Fruit fly (Drosophila melanogaster): ENCODE measurements around the gene Gal.

DNA sequence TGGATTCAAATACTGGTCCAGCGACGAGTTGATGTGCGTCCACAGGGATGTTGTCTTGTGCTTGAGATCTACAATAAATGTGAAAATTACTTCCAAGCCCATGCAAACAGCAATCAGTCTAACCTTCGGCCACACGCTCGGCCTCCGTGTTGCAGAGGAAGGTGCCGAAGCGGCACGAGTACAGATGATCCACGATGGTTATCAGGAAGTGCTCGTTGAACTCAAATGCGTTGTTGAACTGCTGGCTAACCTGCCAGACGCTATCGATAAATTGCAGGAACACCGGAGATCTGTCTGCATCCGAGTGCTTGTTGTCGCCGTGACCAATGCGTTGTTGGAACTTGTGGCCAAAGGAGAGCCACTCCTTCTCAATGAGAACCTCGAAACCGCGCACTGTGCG lies 28.5 kb upstream of the Gal start:
- TF ChIP-seq CG8478 (optimal IDR thresholded peaks at IDR 0.05): no peak
- no peak for TF ChIP-seq CTCF (optimal IDR thresholded peaks at IDR 0.05)

Measured in S2 (cell line).